Worm (Caenorhabditis elegans) whole organism, L1 larva: ENCODE results near the gene rbm-42.

Experiments
- C04F5.9 ChIP-seq: sonication (generic microtip); optimal IDR thresholded peaks from 2 replicates; lab custom pipeline; 2016; ENCODE audit warnings: missing genetic modification characterization, missing compliant biosample characterization
- C16A3.4 ChIP-seq: fragments of 150-350 bp; optimal IDR thresholded peaks from 2 replicates; lab custom pipeline; 2014; ENCODE audit warnings: missing biosample characterization, missing genetic modification characterization
- alr-1 ChIP-seq: fragments of 200-800 bp; sonication (Bioruptor generic); optimal IDR thresholded peaks from 2 replicates; lab custom pipeline; 2018; ENCODE audit warnings: borderline replicate concordance, mild to moderate bottlenecking, missing genetic modification characterization, missing compliant biosample characterization
- ama-1 ChIP-seq: fragments of 150-350 bp; optimal IDR thresholded peaks from 2 replicates; lab custom pipeline; 2014
- ceh-82 ChIP-seq, 3 experiments: fragments of 150-350 bp in 1 of 3; sonication (generic microtip) in 2 of 3; optimal IDR thresholded peaks; 2 replicates each; lab custom pipeline; 2014 to 2017; ENCODE audit warnings: missing biosample characterization in 3 of 3, missing genetic modification characterization in 3 of 3
- ceh-90 ChIP-seq: sonication (generic microtip); optimal IDR thresholded peaks from 2 replicates; lab custom pipeline; 2016; ENCODE audit warnings: missing genetic modification characterization, missing compliant biosample characterization
- dpl-1 ChIP-seq, 3 experiments: fragments of 150-350 bp in 2 of 3; sonication (generic microtip) in 1 of 3; optimal IDR thresholded peaks; 2 replicates each; lab custom pipeline; 2014 to 2017; ENCODE audit warnings: missing biosample characterization in 3 of 3, missing genetic modification characterization in 3 of 3, missing genetic modification reagents in 3 of 3
- dsc-1 ChIP-seq: sonication (generic microtip); optimal IDR thresholded peaks from 2 replicates; lab custom pipeline; 2016; ENCODE audit warnings: mild to moderate bottlenecking, missing genetic modification characterization, missing compliant biosample characterization
- efl-1 ChIP-seq, 4 experiments: fragments of 150-350 bp; optimal IDR thresholded peaks in 3 of 4; peaks in 1 of 4; 1 replicate in 1 of 4; 2 replicates in 3 of 4; lab custom pipeline; 2014; ENCODE audit warnings: missing biosample characterization in 2 of 4, missing genetic modification characterization in 2 of 4, missing genetic modification reagents in 2 of 4
- egl-27 ChIP-seq, 2 experiments: fragments of 150-350 bp in 1 of 2; sonication (generic microtip); optimal IDR thresholded peaks; 3 replicates each; lab custom pipeline; 2017 to 2018; ENCODE audit warnings: missing biosample characterization in 2 of 2, missing genetic modification characterization in 2 of 2, missing genetic modification reagents in 2 of 2
- elt-2 ChIP-seq: sonication (generic microtip); optimal IDR thresholded peaks from 2 replicates; lab custom pipeline; 2016; ENCODE audit warnings: missing genetic modification characterization, mild to moderate bottlenecking, inconsistent platforms, missing compliant biosample characterization, missing genetic modification reagents
- ets-5 ChIP-seq: fragments of 200-800 bp; sonication (Bioruptor generic); IDR thresholded peaks from 2 replicates; pipeline ENCODE4 v1.3.6; 2022; ENCODE audit warnings: missing genetic modification characterization, missing compliant biosample characterization
- fkh-4 ChIP-seq: sonication (generic microtip); optimal IDR thresholded peaks from 2 replicates; lab custom pipeline; 2016; ENCODE audit warnings: missing compliant biosample characterization, missing genetic modification characterization, borderline replicate concordance
- isw-1 ChIP-seq: fragments of 200-800 bp; sonication (Bioruptor generic); IDR thresholded peaks from 2 replicates; pipeline ENCODE4 v1.3.6; 2022; ENCODE audit warnings: missing genetic modification characterization, missing compliant biosample characterization
- lin-14 ChIP-seq: fragments of 200-800 bp; sonication (Bioruptor generic); optimal IDR thresholded peaks from 2 replicates; lab custom pipeline; 2018; ENCODE audit warnings: mild to moderate bottlenecking, missing genetic modification characterization, moderate library complexity, missing compliant biosample characterization
- lin-35 ChIP-seq, 2 experiments: fragments of 150-350 bp; optimal IDR thresholded peaks; 2 replicates each; lab custom pipeline; 2014; ENCODE audit warnings: missing biosample characterization in 2 of 2, missing genetic modification characterization in 2 of 2, missing genetic modification reagents in 2 of 2
- lir-3 ChIP-seq: sonication (generic microtip); optimal IDR thresholded peaks from 2 replicates; lab custom pipeline; 2016; ENCODE audit warnings: mild to moderate bottlenecking, missing genetic modification characterization, moderate library complexity, missing compliant biosample characterization; ENCODE audit not compliant: poor library complexity
- lsy-2 ChIP-seq, 2 experiments: fragments of 150-350 bp; optimal IDR thresholded peaks; 2 replicates each; lab custom pipeline; 2014; ENCODE audit warnings: missing biosample characterization in 2 of 2, missing genetic modification characterization in 2 of 2
- nhr-19 ChIP-seq: fragments of 200-800 bp; sonication (Bioruptor generic); conservative IDR thresholded peaks from 2 replicates; pipeline ENCODE4 v1.3.6; 2022; ENCODE audit warnings: missing genetic modification characterization, missing compliant biosample characterization
- nhr-20 ChIP-seq: sonication (generic microtip); optimal IDR thresholded peaks from 2 replicates; lab custom pipeline; 2016; ENCODE audit warnings: mild to moderate bottlenecking, missing genetic modification characterization, missing compliant biosample characterization
- nhr-71 ChIP-seq: sonication (generic microtip); optimal IDR thresholded peaks from 2 replicates; lab custom pipeline; 2016; ENCODE audit warnings: mild to moderate bottlenecking, missing genetic modification characterization, moderate library complexity, missing compliant biosample characterization
- nhr-77 ChIP-seq: fragments of 150-350 bp; optimal IDR thresholded peaks from 2 replicates; lab custom pipeline; 2014; ENCODE audit warnings: missing biosample characterization, missing genetic modification characterization
- nhr-84 ChIP-seq: sonication (generic microtip); optimal IDR thresholded peaks from 2 replicates; lab custom pipeline; 2017; ENCODE audit warnings: missing biosample characterization, missing genetic modification characterization
- nhr-85 ChIP-seq: sonication (generic microtip); peaks from one replicate; lab custom pipeline; 2016; ENCODE audit warnings: missing genetic modification characterization, inconsistent platforms, missing compliant biosample characterization
- rnt-1 ChIP-seq: sonication (generic microtip); optimal IDR thresholded peaks from 2 replicates; lab custom pipeline; 2016; ENCODE audit warnings: mild to moderate bottlenecking, missing genetic modification characterization, moderate library complexity, missing compliant biosample characterization
- skn-1 ChIP-seq: fragments of 150-350 bp; optimal IDR thresholded peaks from 2 replicates; lab custom pipeline; 2014; ENCODE audit warnings: missing biosample characterization, missing genetic modification characterization
- sup-37 ChIP-seq: fragments of 200-800 bp; sonication (Bioruptor generic); optimal IDR thresholded peaks from 2 replicates; lab custom pipeline; 2018; ENCODE audit warnings: mild to moderate bottlenecking, missing genetic modification characterization, missing compliant biosample characterization
- tbx-2 ChIP-seq: sonication (generic microtip); optimal IDR thresholded peaks from 2 replicates; lab custom pipeline; 2016; ENCODE audit warnings: missing genetic modification characterization, missing compliant biosample characterization
- tlp-1 ChIP-seq: fragments of 150-350 bp; optimal IDR thresholded peaks from 2 replicates; lab custom pipeline; 2014; ENCODE audit warnings: missing biosample characterization, missing genetic modification characterization
- vab-15 ChIP-seq: sonication (generic microtip); optimal IDR thresholded peaks from 2 replicates; lab custom pipeline; 2017; ENCODE audit warnings: missing genotype, mild to moderate bottlenecking, missing genetic modification characterization, missing compliant biosample characterization

rbm-42 gene

ce11 chrIII:5134506-5134905, 18.5 kb downstream of the rbm-42 start:
- TF ChIP-seq C04F5.9 (tag; lab: Kevin White, UChicago) (no peak), efl-1 (optimal IDR thresholded peaks at IDR 0.05; lab: Kevin White, UChicago) (no peak), efl-1 (GFP tag; optimal IDR thresholded peaks at IDR 0.05 in 1 of 2; lab: Kevin White, UChicago) (peak in 1 of 2 experiments; percentile 46), tbx-2 (tag; lab: Kevin White, UChicago) (peak; percentile 76), rnt-1 (tag; lab: Kevin White, UChicago) (peak; percentile 20), nhr-19 (no peak), lsy-2 (tag; optimal IDR thresholded peaks at IDR 0.05; lab: Kevin White, UChicago) (peak in 1 of 2 experiments; percentile 60), lin-14 (GFP tag; lab: Kevin White, UChicago) (no peak), vab-15 (tag; lab: Kevin White, UChicago) (no peak)

- TF ChIP-seq sup-37 (GFP tag; lab: Kevin White, UChicago) = no peak
- TF ChIP-seq tlp-1 (tag; lab: Kevin White, UChicago) = no peak
- no peak for TF ChIP-seq dsc-1
- no peak for TF ChIP-seq C16A3.4 (tag; lab: Kevin White, UChicago)
- no peak for TF ChIP-seq lir-3 (tag; lab: Kevin White, UChicago)
These were observed 22.4 kb downstream of the rbm-42 start for ce11 chrIII:5130654-5131053.

ce11 chrIII:5129261-5129660, 23.8 kb downstream of the rbm-42 start:
- no peak for TF ChIP-seq lin-35 (GFP tag; optimal IDR thresholded peaks at IDR 0.05; lab: Kevin White, UChicago)
- no peak for TF ChIP-seq dpl-1 (GFP tag; optimal IDR thresholded peaks at IDR 0.05; lab: Kevin White, UChicago)
- TF ChIP-seq ceh-90 = no peak
- peak; percentile 17 for TF ChIP-seq nhr-71 (tag; lab: Kevin White, UChicago)
- TF ChIP-seq nhr-77 (tag; lab: Kevin White, UChicago) = peak; percentile 64
- peak; percentile 26 for TF ChIP-seq lin-14 (GFP tag; lab: Kevin White, UChicago)
- peak in 1 of 2 experiments; percentile 23 for TF ChIP-seq lsy-2 (tag; optimal IDR thresholded peaks at IDR 0.05; lab: Kevin White, UChicago)
- TF ChIP-seq tbx-2 (tag; lab: Kevin White, UChicago) = peak; percentile 100
- TF ChIP-seq alr-1 (tag; lab: Kevin White, UChicago) = no peak
- peak in 1 of 3 experiments; percentile 28 for TF ChIP-seq ceh-82 (tag; optimal IDR thresholded peaks at IDR 0.05; lab: Kevin White, UChicago)

ce11 chrIII:5126988-5127387, 26.0 kb downstream of the rbm-42 start:
- TF ChIP-seq nhr-85 (tag; lab: Kevin White, UChicago) (peak; percentile 75), ets-5 (0 out of 2 replicates have a peak, but pooled peaks have one; percentile 28), elt-2 (tag; lab: Kevin White, UChicago) (no peak), nhr-84 (tag; lab: Kevin White, UChicago) (no peak), tbx-2 (tag; lab: Kevin White, UChicago) (peak; percentile 39)

ce11 chrIII:5125759-5126158, 27.3 kb downstream of the rbm-42 start:
- TF ChIP-seq nhr-20 (tag; lab: Kevin White, UChicago) = no peak
- TF ChIP-seq isw-1 (GFP tag; lab: Robert Waterston, UW) = no peak
- peak; percentile 92 for TF ChIP-seq tbx-2 (tag; lab: Kevin White, UChicago)
- TF ChIP-seq fkh-4 (tag; lab: Kevin White, UChicago) = no peak
- TF ChIP-seq, all 84 proteins: peak for 1

- TF ChIP-seq egl-27 (tag; optimal IDR thresholded peaks at IDR 0.05; lab: Kevin White, UChicago) (no peak), skn-1 (no peak), ets-5 (no peak), isw-1 (GFP tag; lab: Robert Waterston, UW) (no peak), ama-1 (lab: Kevin White, UChicago) (no peak)
These were observed 28.6 kb downstream of the rbm-42 start for ce11 chrIII:5124385-5124784.
